Worm (Caenorhabditis elegans) whole organism, L1 larva: ENCODE results near the gene riok-3.

Experiments used
- aly-2 ChIP-seq: fragments of 150-350 bp; optimal IDR thresholded peaks from 2 replicates; lab custom pipeline; 2014; ENCODE audit warnings: missing biosample characterization, missing genetic modification characterization
- blmp-1 ChIP-seq: fragments of 150-350 bp; optimal IDR thresholded peaks from 2 replicates; lab custom pipeline; 2014; ENCODE audit warnings: missing biosample characterization, missing genetic modification characterization
- ceh-90 ChIP-seq: sonication (generic microtip); optimal IDR thresholded peaks from 2 replicates; lab custom pipeline; 2016; ENCODE audit warnings: missing genetic modification characterization, missing compliant biosample characterization
- mdl-1 ChIP-seq, 2 experiments: fragments of 150-350 bp; optimal IDR thresholded peaks; 2 replicates each; lab custom pipeline; 2014 to 2017; ENCODE audit warnings: missing biosample characterization in 2 of 2, missing genetic modification characterization in 2 of 2, inconsistent platforms in 1 of 2
- mep-1 ChIP-seq: fragments of 150-350 bp; optimal IDR thresholded peaks from 2 replicates; lab custom pipeline; 2014; ENCODE audit warnings: missing biosample characterization, missing genetic modification characterization
- nhr-237 ChIP-seq: fragments of 150-350 bp; optimal IDR thresholded peaks from 2 replicates; lab custom pipeline; 2014; ENCODE audit warnings: missing biosample characterization, missing genetic modification characterization
- nhr-28 ChIP-seq: fragments of 150-350 bp; optimal IDR thresholded peaks from 2 replicates; lab custom pipeline; 2014; ENCODE audit warnings: missing biosample characterization, missing genetic modification characterization
- pqm-1 ChIP-seq: sonication (generic microtip); optimal IDR thresholded peaks from 3 replicates; lab custom pipeline; 2017; ENCODE audit warnings: missing biosample characterization, missing genetic modification characterization
- snu-23 ChIP-seq: sonication (generic microtip); optimal IDR thresholded peaks from 2 replicates; lab custom pipeline; 2016; ENCODE audit warnings: missing genetic modification characterization, missing compliant biosample characterization
- unc-130 ChIP-seq: fragments of 150-350 bp; optimal IDR thresholded peaks from 2 replicates; lab custom pipeline; 2017; ENCODE audit warnings: missing biosample characterization, missing genetic modification characterization, inconsistent platforms
- unc-86 ChIP-seq: sonication (generic microtip); optimal IDR thresholded peaks from 2 replicates; lab custom pipeline; 2016; ENCODE audit warnings: missing genetic modification characterization, missing compliant biosample characterization

- TF ChIP-seq aly-2 (tag; lab: Kevin White, UChicago) = no peak
- no peak for TF ChIP-seq unc-130 (tag; lab: Kevin White, UChicago)
- TF ChIP-seq ceh-90 (tag; lab: Kevin White, UChicago) = no peak
- TF ChIP-seq mdl-1 (tag; optimal IDR thresholded peaks at IDR 0.05; lab: Kevin White, UChicago) = no peak
- no peak for TF ChIP-seq unc-86 (tag; lab: Kevin White, UChicago)
- no peak for TF ChIP-seq nhr-237 (tag; lab: Kevin White, UChicago)
- TF ChIP-seq snu-23 (GFP tag; lab: Kevin White, UChicago) = no peak
- TF ChIP-seq nhr-28 (tag; lab: Kevin White, UChicago) = no peak
- TF ChIP-seq pqm-1 (tag; lab: Kevin White, UChicago) = no peak
- TF ChIP-seq mep-1 = no peak
- TF ChIP-seq blmp-1 = no peak
Observed at ce11 chrIII:9762093-9762748, 42.6 kb downstream of the riok-3 start, which contains the start of gene gcc-2.
